Fruit fly (Drosophila melanogaster): Measurements from ENCODE around the gene CG15336.

The CG15336 gene

DNA sequence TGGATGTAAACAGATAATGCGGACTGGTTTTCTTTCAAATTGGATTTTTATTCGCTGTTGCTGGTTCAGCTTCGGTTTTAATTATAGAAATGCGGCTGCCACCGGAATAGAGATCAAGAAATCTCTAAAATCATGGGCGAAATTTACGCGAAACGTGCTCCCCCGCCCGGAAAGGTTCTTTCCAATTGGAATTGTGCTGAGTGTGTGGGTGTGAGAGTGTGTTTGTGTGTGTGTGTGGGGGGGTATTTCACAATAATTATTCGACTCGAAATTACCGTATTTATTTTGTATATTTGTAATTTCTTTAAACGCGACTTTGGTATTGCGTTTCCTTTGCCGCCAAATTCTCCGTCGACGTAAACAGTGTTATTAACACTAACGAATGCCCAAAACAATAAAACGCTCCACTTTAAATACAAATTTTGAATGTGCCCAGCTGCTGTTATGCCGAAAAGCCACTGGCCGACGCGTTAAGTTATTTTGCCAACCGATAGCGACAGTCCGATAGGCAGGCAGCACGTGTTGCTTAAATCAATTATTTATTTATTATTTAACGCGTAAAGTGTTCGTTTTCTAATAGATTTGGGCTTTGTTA lies 31.9 kb upstream of the CG15336 start, which contains the start of gene Gclc:
TSS of gene Gclc (minus strand) at position 431 of the 595 bp plus-strand sequence.
- TF ChIP-seq insv (optimal IDR thresholded peaks at IDR 0.05) (no peak), Myc (optimal IDR thresholded peaks at IDR 0.05) (no peak), psq (optimal IDR thresholded peaks at IDR 0.05) (no peak), Sin3A (optimal IDR thresholded peaks at IDR 0.05) (no peak), ttk (optimal IDR thresholded peaks at IDR 0.05) (no peak), h (optimal IDR thresholded peaks at IDR 0.05) (no peak)

DNA sequence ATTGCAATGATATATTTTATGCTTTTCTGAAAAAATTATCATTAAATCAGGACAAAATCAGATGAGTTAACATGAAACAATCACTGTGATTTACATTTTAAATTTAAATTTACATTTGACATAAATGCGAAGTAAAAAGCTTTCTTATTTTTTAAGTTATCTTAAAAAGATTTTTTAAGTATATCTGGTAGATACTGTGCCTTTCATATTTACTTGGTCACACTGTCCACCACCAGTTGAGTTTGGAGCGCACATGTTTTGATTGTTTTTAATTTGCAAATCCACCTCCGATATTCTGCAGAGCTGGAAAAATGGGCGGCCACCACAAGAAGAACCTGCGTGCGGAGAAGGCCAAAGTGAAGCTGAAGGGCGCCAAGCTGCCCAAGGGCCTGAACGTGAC lies 30.9 kb upstream of the CG15336 start, which contains the start of gene CG1575:
TSS of gene CG1575 (plus strand) at position 200 of the 400 bp plus-strand sequence.
- no peak for TF ChIP-seq Sin3A (optimal IDR thresholded peaks at IDR 0.05)
- no peak for TF ChIP-seq insv (optimal IDR thresholded peaks at IDR 0.05)
- no peak for TF ChIP-seq ttk (optimal IDR thresholded peaks at IDR 0.05)
- TF ChIP-seq psq (optimal IDR thresholded peaks at IDR 0.05) = no peak
- TF ChIP-seq h (optimal IDR thresholded peaks at IDR 0.05) = no peak
- no peak for TF ChIP-seq Myc (optimal IDR thresholded peaks at IDR 0.05)

DNA sequence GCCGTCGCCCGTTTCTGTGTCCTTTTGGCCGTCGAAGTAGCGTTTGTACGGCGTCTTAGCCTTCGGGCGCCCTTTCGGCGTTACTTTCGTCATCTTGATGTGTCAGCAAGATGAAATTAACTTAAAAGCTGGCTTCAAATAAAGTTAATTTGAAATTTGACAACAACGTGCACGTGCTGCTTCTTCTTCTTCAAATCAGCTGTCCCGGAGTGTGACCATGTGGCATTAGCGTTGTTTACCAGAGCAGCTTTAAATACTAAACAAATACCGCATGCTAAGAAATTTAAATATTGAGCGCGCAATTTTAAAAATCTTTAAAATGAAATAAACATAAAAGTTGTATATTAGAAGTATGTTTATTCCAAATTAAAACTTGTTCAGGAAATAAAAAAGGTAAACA lies 26.8 kb upstream of the CG15336 start, which contains the start of gene CG2260:
TSS of gene CG2260 (minus strand) at position 209 of the 400 bp plus-strand sequence.
- TF ChIP-seq insv (optimal IDR thresholded peaks at IDR 0.05) (no peak), psq (optimal IDR thresholded peaks at IDR 0.05) (no peak), ttk (optimal IDR thresholded peaks at IDR 0.05) (no peak), Myc (optimal IDR thresholded peaks at IDR 0.05) (no peak)

DNA sequence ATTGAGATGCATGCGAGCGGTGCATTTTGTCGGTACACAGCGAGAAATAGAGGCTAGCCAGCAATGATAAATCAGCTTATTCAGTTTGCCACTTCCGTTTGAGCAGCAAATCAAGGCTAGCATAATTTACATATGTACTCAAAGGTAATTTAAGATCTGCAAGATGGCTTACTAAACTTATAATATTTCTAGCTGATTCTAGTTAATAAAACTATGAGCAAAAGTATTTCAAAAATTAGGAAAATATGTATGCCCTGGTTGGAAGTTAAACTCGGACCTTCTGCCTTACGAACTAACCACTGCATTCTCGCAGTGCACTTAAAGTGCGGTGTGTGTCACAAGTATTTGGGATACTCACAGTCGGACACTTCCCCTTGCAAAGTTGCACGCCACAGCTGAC lies 24.9 kb upstream of the CG15336 start:
- no peak for TF ChIP-seq insv (optimal IDR thresholded peaks at IDR 0.05)
- no peak for TF ChIP-seq Myc (optimal IDR thresholded peaks at IDR 0.05)
- no peak for TF ChIP-seq Sin3A (optimal IDR thresholded peaks at IDR 0.05)
- no peak for TF ChIP-seq psq (optimal IDR thresholded peaks at IDR 0.05)
- no peak for TF ChIP-seq ttk (optimal IDR thresholded peaks at IDR 0.05)
- no peak for TF ChIP-seq h (optimal IDR thresholded peaks at IDR 0.05)

DNA sequence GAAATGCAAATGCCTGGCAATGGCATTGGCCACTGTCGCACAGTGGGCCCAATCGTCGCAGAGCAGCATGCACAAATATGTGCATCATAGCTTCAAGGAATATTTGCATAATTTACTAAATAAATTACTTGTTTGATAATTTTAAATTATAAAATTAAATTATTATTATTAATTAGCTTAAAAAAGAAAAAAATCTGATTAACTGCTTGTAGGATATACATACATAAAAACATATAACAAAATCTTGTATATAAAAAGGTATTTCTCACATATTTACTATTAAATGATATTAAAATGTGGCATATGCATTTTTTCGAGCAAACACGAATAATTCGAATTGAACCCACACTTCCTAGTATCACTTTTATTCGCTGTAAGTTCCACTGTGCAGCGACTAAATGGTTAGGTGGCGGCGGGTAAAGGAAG lies 22.5 kb upstream of the CG15336 start:
- TF ChIP-seq Sin3A (optimal IDR thresholded peaks at IDR 0.05) (no peak), insv (optimal IDR thresholded peaks at IDR 0.05) (no peak), ttk (optimal IDR thresholded peaks at IDR 0.05) (no peak), Myc (optimal IDR thresholded peaks at IDR 0.05) (no peak), h (optimal IDR thresholded peaks at IDR 0.05) (no peak), psq (optimal IDR thresholded peaks at IDR 0.05) (no peak)

DNA sequence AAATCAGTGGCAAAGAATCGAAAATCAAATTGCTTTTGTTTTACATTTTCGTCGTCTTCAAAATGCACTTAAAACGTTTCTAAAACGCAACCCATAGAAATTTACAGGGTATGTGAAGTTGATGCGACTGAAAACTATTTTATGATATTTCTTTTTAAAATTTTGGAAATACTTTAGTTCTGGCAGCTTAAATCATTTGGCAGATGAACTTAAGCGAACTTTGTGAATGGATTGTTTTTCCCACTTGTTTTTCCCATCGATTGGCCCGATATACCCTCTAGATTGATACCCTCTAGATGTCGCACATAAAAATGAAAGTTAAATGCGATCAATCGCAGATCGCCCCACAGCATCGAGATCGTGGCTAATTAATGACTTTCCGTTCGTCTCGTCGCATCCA lies 21.6 kb upstream of the CG15336 start:
- TF ChIP-seq insv (optimal IDR thresholded peaks at IDR 0.05) (no peak), psq (optimal IDR thresholded peaks at IDR 0.05) (no peak), ttk (optimal IDR thresholded peaks at IDR 0.05) (no peak), h (optimal IDR thresholded peaks at IDR 0.05) (no peak), Myc (optimal IDR thresholded peaks at IDR 0.05) (no peak), Sin3A (optimal IDR thresholded peaks at IDR 0.05) (no peak)

DNA sequence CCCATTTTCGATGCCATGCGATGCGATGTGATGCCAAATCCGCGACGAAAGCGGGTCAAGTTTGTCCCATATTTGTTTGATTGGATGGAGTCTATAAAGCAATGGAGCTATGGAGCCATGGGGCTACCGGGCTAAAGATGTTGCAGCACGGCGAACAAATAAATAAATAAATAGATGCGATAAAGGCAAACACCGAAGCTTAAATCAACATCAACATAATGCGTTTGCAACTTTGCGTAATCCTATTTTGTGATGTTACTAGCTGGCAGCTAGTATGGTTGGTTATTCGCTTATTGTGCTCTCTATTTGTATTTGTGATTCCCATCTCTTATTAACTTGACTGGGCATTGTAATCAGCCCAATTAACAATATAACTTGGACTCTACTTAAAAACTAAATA lies 19.6 kb upstream of the CG15336 start:
- TF ChIP-seq ttk (optimal IDR thresholded peaks at IDR 0.05) = no peak
- TF ChIP-seq h (optimal IDR thresholded peaks at IDR 0.05) = no peak
- no peak for TF ChIP-seq insv (optimal IDR thresholded peaks at IDR 0.05)
- no peak for TF ChIP-seq psq (optimal IDR thresholded peaks at IDR 0.05)
- no peak for TF ChIP-seq Myc (optimal IDR thresholded peaks at IDR 0.05)
- TF ChIP-seq Sin3A (optimal IDR thresholded peaks at IDR 0.05) = no peak

DNA sequence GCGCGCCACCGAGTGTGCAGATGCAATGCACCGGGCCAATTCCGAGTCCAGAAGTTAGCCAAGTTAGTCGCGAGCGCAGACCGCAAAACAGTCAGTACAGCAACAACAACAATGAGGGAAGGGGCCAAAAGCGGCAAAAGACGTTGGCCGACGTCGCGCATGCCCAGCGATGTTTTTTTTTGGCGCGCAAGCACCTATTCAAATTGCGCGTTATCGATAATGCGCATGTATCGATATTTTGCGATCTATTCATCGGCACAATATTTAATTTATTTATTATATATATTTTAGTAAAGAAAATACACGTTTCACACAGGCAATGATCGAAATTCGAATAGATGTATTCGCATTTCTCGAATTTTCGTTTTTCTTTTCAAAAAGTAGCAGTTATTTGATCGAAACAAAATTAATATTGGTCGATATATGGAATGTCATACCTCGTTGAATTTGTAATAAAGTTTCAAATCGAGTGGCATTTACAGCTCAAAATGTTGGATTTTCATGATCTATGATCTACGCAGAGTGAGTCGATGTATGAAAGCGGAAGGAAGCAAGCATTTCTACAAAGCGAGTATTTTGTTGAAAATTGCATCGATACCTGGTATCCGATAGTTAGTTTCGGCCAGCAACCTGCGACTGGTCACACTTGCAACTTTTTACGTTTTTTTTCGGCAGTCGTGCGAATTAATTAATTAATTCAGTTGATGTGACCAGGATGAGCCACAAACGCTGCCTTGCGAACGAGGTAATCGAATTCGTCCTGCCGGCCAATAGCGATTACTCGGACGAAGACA lies 18.3 kb upstream of the CG15336 start, which contains the start of gene CG2116:
TSS of gene CG2116 (plus strand) at position 609 of the 794 bp plus-strand sequence.
- TF ChIP-seq psq (optimal IDR thresholded peaks at IDR 0.05) = no peak
- no peak for TF ChIP-seq ttk (optimal IDR thresholded peaks at IDR 0.05)
- no peak for TF ChIP-seq insv (optimal IDR thresholded peaks at IDR 0.05)
- no peak for TF ChIP-seq Sin3A (optimal IDR thresholded peaks at IDR 0.05)
- TF ChIP-seq Myc (optimal IDR thresholded peaks at IDR 0.05) = no peak
- no peak for TF ChIP-seq h (optimal IDR thresholded peaks at IDR 0.05)

DNA sequence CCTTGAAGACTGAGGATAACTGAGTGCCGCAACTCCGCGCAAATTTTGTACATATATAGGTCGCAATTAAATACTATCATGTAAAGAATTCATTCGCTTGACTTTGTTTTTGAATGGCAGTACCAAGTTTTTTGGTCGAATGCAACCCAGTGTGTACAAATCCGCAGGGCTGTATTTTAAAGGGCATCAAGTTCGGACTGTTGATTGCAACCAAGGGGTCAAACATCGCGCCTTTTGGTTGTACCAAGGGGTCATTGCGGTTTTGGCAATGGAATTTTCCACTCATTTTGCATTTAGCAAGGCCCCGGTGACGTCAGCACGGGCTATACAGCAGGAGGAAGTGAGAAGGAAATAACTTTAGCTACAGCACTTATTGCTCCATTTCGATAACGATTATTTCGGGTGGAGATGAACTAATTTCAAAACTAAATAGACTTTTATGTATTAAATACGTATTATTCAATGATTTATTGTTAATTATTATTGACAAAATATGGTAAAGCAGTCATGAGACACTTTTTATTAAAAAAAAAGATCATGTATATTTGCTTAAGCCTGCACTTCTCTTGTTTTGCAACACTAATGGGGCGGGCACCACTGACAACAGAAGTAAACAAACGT lies 15.9 kb upstream of the CG15336 start, which contains the start of gene CG10958:
TSS of gene CG10958 (plus strand) at position 593 of the 621 bp plus-strand sequence.
- TF ChIP-seq h (optimal IDR thresholded peaks at IDR 0.05) (no peak), Sin3A (optimal IDR thresholded peaks at IDR 0.05) (no peak), Myc (optimal IDR thresholded peaks at IDR 0.05) (no peak), insv (optimal IDR thresholded peaks at IDR 0.05) (no peak), psq (optimal IDR thresholded peaks at IDR 0.05) (no peak), ttk (optimal IDR thresholded peaks at IDR 0.05) (no peak)

DNA sequence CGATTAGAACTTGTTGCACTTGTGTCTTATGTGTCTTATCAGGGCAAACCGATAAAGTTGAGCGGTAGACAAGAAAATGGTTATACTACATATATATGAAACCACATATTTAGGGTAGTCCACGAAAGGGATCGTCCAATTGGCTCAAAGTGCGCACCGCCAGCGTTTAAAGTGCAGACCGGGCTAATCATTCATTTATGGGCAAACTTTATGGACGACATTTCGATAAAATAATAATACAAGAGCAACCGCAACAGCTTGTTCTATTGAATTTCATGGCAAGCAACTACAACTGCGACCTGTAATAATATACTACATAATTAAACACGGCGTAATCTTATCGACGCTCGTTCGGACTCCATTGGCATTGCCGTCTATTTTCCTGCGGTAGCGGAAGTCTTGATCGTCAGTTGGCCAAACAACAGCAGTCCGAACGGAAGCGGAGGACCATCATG lies 12.3 kb upstream of the CG15336 start, which contains the start of the genes cyr and CG2120:
TSS of gene cyr (minus strand) at position 294 of the 455 bp plus-strand sequence.
TSS of gene CG2120 (plus strand) at position 405 of the 455 bp plus-strand sequence.
- TF ChIP-seq h (optimal IDR thresholded peaks at IDR 0.05) = no peak
- TF ChIP-seq insv (optimal IDR thresholded peaks at IDR 0.05) = no peak
- no peak for TF ChIP-seq psq (optimal IDR thresholded peaks at IDR 0.05)
- no peak for TF ChIP-seq Sin3A (optimal IDR thresholded peaks at IDR 0.05)
- no peak for TF ChIP-seq Myc (optimal IDR thresholded peaks at IDR 0.05)
- TF ChIP-seq ttk (optimal IDR thresholded peaks at IDR 0.05) = no peak

DNA sequence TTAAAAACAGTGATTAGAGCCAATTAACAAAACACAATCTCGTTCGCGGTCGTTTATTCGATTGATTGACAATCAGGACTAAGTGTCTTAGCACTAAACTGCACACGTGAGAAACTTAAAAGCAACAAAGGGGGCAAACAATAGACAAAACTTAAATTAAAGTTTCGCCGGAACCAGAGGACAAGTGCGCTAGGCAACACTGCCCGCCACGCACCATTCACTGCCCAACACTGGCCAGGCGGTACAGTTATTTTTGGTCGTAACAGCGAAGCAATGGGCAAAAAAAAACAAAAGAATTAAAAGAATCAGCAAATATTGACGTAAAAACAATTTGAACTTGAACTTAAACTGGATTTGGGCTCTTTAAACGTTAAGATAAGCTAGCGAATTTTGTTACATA lies 10.5 kb upstream of the CG15336 start:
- TF ChIP-seq insv (optimal IDR thresholded peaks at IDR 0.05) (no peak), psq (optimal IDR thresholded peaks at IDR 0.05) (no peak), h (optimal IDR thresholded peaks at IDR 0.05) (no peak), Myc (optimal IDR thresholded peaks at IDR 0.05) (no peak), ttk (optimal IDR thresholded peaks at IDR 0.05) (no peak)
